Fruit fly (Drosophila melanogaster): ENCODE measurements around the gene Dysb.

Gene Dysb

dm6 chr3L:18832708-18833107, 34.9 kb upstream of the Dysb start (continued):
- TF ChIP-seq B-H2 (GFP tag; optimal IDR thresholded peaks at IDR 0.05) (no peak), crc (GFP tag; optimal IDR thresholded peaks at IDR 0.05) (no peak), CG3407 (GFP tag; optimal IDR thresholded peaks at IDR 0.05) (no peak), CG1647 (GFP tag; optimal IDR thresholded peaks at IDR 0.05) (no peak), ara (GFP tag; IDR thresholded peaks at IDR 0.05) (no peak), bbx (GFP tag; IDR thresholded peaks at IDR 0.05; ENCODE audit: partially characterized antibody) (0 out of 2 replicates have a peak, but pooled peaks have one; percentile 24), CG6689 (GFP tag; IDR thresholded peaks at IDR 0.05) (no peak), pum (GFP tag; optimal IDR thresholded peaks at IDR 0.05) (no peak), CG12769 (tag; optimal IDR thresholded peaks at IDR 0.05) (peak; percentile 2), en (GFP tag; optimal IDR thresholded peaks at IDR 0.05) (no peak), Mes4 (GFP tag; optimal IDR thresholded peaks at IDR 0.05) (no peak), CG17328 (GFP tag; IDR thresholded peaks at IDR 0.05) (no peak), CG11247 (GFP tag; IDR thresholded peaks at IDR 0.05) (no peak), CG2199 (GFP tag; IDR thresholded peaks at IDR 0.05) (peak; percentile 55; the same call in 2 of the 3 replicates), Lpt (GFP tag; optimal IDR thresholded peaks at IDR 0.05) (no peak), Bgb (GFP tag; IDR thresholded peaks at IDR 0.05; ENCODE audit: partially characterized antibody) (0 out of 2 replicates have a peak, but pooled peaks have one; percentile 6), gce (GFP tag; IDR thresholded peaks at IDR 0.05) (no peak), cato (GFP tag; optimal IDR thresholded peaks at IDR 0.05; ENCODE audit: borderline replicate concordance) (no peak), row (GFP tag; IDR thresholded peaks at IDR 0.05) (no peak), sr (GFP tag; IDR thresholded peaks at IDR 0.05) (no peak), al (GFP tag; IDR thresholded peaks at IDR 0.05) (no peak), CG4328 (GFP tag; optimal IDR thresholded peaks at IDR 0.05) (no peak), Blimp-1 (GFP tag; optimal IDR thresholded peaks at IDR 0.05) (no peak), CG10209 (GFP tag; optimal IDR thresholded peaks at IDR 0.05) (no peak), Doc3 (GFP tag; IDR thresholded peaks at IDR 0.05; ENCODE audit: partially characterized antibody) (no peak), CG11696 (GFP tag; IDR thresholded peaks at IDR 0.05) (no peak), CG8944 (GFP tag; optimal IDR thresholded peaks at IDR 0.05) (no peak), CG30403 (GFP tag; optimal IDR thresholded peaks at IDR 0.05) (no peak), CG33213 (GFP tag; optimal IDR thresholded peaks at IDR 0.05) (no peak), NfI (GFP tag; optimal IDR thresholded peaks at IDR 0.05) (no peak), CG2120 (GFP tag; optimal IDR thresholded peaks at IDR 0.05) (no peak), Kr (GFP tag; optimal IDR thresholded peaks at IDR 0.05) (peak; percentile 35), HLHmδ (GFP tag; optimal IDR thresholded peaks at IDR 0.05) (peak; percentile 41), jigr1 (GFP tag; IDR thresholded peaks at IDR 0.05) (no peak), CG3163 (GFP tag; optimal IDR thresholded peaks at IDR 0.05) (no peak), CG2678 (tag; optimal IDR thresholded peaks at IDR 0.05) (no peak), z (GFP tag; IDR thresholded peaks at IDR 0.05) (no peak), seq (GFP tag; IDR thresholded peaks at IDR 0.05) (0 out of 2 replicates have a peak, but pooled peaks have one; percentile 32), lola (GFP tag; optimal IDR thresholded peaks at IDR 0.05) (peak in 1 of 3 experiments; percentile 22), CG13287 (GFP tag; IDR thresholded peaks at IDR 0.05; ENCODE audit: partially characterized antibody) (no peak), CG14965 (GFP tag; optimal IDR thresholded peaks at IDR 0.05; ENCODE audit: borderline replicate concordance) (no peak), Aef1 (GFP tag; IDR thresholded peaks at IDR 0.05) (no peak), Atf3 (GFP tag; optimal IDR thresholded peaks at IDR 0.05) (no peak), Ptx1 (GFP tag; IDR thresholded peaks at IDR 0.05) (no peak)
